Fruit fly (Drosophila melanogaster) S2 (cell line): Measurements from ENCODE around the gene CG42577.

Experiments
- CG8478 ChIP-seq: fragments of >200 bp; optimal IDR thresholded peaks from 2 replicates; lab custom pipeline; 2018
- CTCF ChIP-seq, 2 experiments: fragments of >200 bp; optimal IDR thresholded peaks; 2 replicates each; lab custom pipeline; 2018

DNA sequence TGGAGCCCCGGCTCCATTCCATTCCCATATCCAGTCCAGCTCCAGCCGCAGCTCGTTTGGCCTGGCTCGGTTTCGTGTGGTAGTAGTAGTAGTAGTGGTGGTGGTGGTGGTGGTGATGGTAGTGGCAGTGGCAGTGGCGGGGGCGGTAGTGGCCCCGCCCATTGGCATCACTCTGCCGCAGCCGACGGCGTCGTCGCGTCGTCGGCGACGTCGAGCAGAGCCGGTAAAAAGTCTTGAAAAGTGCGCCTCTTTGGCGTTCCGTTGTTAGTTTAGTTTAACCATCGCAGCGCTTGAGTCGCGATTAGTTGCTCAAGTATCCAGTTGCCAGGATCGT is 19.5 kb upstream of the CG42577 start, which contains the start of gene obst-A:
- no peak for TF ChIP-seq CG8478 (lab: Kevin White, UChicago)
- no peak for TF ChIP-seq CTCF (optimal IDR thresholded peaks at IDR 0.05; lab: Kevin White, UChicago)
